Fruit fly (Drosophila melanogaster): Measurements from ENCODE around the gene eIF3e.
A peak's percentile ranks its signal among the peaks of the same experiment; 100 is the strongest.

The eIF3e gene

DNA sequence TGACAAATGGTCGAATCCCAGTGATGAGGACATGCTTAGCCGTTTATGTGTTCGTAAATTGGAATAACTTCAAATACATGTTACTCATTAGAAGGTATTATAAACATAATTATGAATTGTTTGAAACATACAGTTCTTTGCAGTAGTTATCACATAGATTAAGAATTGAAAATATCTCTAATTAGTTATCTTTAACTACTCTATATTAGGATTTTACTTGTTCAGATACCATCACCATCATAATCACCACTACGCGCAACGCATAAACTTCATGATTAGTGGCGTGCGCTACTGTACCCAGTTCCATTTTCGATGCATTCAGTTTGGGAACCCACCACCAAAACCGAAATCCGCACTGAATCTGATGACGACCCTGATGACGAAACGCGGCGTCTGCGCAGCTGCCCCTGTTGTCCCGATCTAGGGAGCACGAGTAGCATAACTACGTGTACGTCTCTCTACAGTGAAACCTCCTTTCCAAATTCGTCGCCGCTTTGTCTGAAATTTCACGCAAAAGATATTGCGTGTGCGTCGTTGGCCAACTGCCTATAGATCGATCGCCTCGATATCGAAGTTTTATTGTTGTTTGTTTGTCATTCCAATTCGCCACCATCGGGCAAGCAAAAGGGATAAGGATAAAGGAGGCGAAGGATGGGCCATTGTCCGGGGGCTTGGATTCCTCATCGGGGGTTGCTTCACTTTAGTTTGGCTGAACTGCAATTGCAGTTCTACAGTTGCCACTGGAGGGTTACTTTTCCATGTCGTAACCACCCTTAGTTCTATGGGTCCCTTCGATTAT is 42.6 kb downstream of the eIF3e start (continued):
- no peak for TF ChIP-seq dimm (GFP tag; IDR thresholded peaks at IDR 0.05)
- TF ChIP-seq nmo (GFP tag; optimal IDR thresholded peaks at IDR 0.05), result peak; percentile 52
- peak; percentile 62 for TF ChIP-seq CG2712 (tag; optimal IDR thresholded peaks at IDR 0.05)
- TF ChIP-seq stwl (tag; optimal IDR thresholded peaks at IDR 0.05), result peak; percentile 2
- TF ChIP-seq bsh (GFP tag; optimal IDR thresholded peaks at IDR 0.05), result peak in 1 of 2 experiments; percentile 19
- no peak for TF ChIP-seq Usf (GFP tag; optimal IDR thresholded peaks at IDR 0.05)
- no peak for TF ChIP-seq HmgD (GFP tag; optimal IDR thresholded peaks at IDR 0.05)
- TF ChIP-seq CG10267 (tag; optimal IDR thresholded peaks at IDR 0.05), result peak; percentile 68
- TF ChIP-seq CG3838 (GFP tag; optimal IDR thresholded peaks at IDR 0.05), result no peak
- TF ChIP-seq CG12071 (GFP tag; optimal IDR thresholded peaks at IDR 0.05), result no peak
- TF ChIP-seq Spps (tag; optimal IDR thresholded peaks at IDR 0.05), result peak; percentile 32
- no peak for TF ChIP-seq CG8290 (GFP tag; optimal IDR thresholded peaks at IDR 0.05)
- no peak for TF ChIP-seq CG8290 (tag; optimal IDR thresholded peaks at IDR 0.05)
- no peak for TF ChIP-seq repo (GFP tag; optimal IDR thresholded peaks at IDR 0.05)
- peak; percentile 13 for TF ChIP-seq CG18599 (GFP tag; optimal IDR thresholded peaks at IDR 0.05)
- no peak for TF ChIP-seq unpg (GFP tag; optimal IDR thresholded peaks at IDR 0.05)
- TF ChIP-seq CG10654 (GFP tag; optimal IDR thresholded peaks at IDR 0.05), result no peak
- no peak for TF ChIP-seq CG42726 (GFP tag; IDR thresholded peaks at IDR 0.05; ENCODE audit: partially characterized antibody)
- TF ChIP-seq Hmr (GFP tag; optimal IDR thresholded peaks at IDR 0.05), result no peak
- TF ChIP-seq oc (tag; optimal IDR thresholded peaks at IDR 0.05), result peak; percentile 4
- TF ChIP-seq CG8765 (GFP tag; IDR thresholded peaks at IDR 0.05), result no peak
- TF ChIP-seq CG15073 (GFP tag; optimal IDR thresholded peaks at IDR 0.05), result no peak
- TF ChIP-seq pros (GFP tag; optimal IDR thresholded peaks at IDR 0.05), result peak; percentile 99
- peak; percentile 76 for TF ChIP-seq CG15696 (tag; optimal IDR thresholded peaks at IDR 0.05)
- TF ChIP-seq CG12942 (GFP tag; optimal IDR thresholded peaks at IDR 0.05), result no peak
- TF ChIP-seq Dip2 (GFP tag; IDR thresholded peaks at IDR 0.05), result no peak
- TF ChIP-seq E2f1 (GFP tag; IDR thresholded peaks at IDR 0.05), result no peak
- no peak for TF ChIP-seq Kr (GFP tag; optimal IDR thresholded peaks at IDR 0.05)
- TF ChIP-seq CG7745 (tag; optimal IDR thresholded peaks at IDR 0.05), result no peak
- peak; percentile 58 for TF ChIP-seq hth (optimal IDR thresholded peaks at IDR 0.05)
- no peak for TF ChIP-seq CG13296 (GFP tag; optimal IDR thresholded peaks at IDR 0.05)
- TF ChIP-seq Rx (GFP tag; IDR thresholded peaks at IDR 0.05), result no peak
- TF ChIP-seq CG2199 (GFP tag; IDR thresholded peaks at IDR 0.05), result peak; percentile 59; the same call in 1 of the 3 replicates
- no peak for TF ChIP-seq chm (GFP tag; IDR thresholded peaks at IDR 0.05)
- TF ChIP-seq fd64A (GFP tag; optimal IDR thresholded peaks at IDR 0.05), result peak; percentile 0
- TF ChIP-seq CG4707 (GFP tag; optimal IDR thresholded peaks at IDR 0.05), result no peak
- TF ChIP-seq z (GFP tag; IDR thresholded peaks at IDR 0.05), result no peak
- TF ChIP-seq TFAM (GFP tag; optimal IDR thresholded peaks at IDR 0.05), result no peak
- TF ChIP-seq Stat92E (GFP tag; optimal IDR thresholded peaks at IDR 0.05), result no peak
- peak; percentile 74 for TF ChIP-seq CG17829 (tag; optimal IDR thresholded peaks at IDR 0.05)
- no peak for TF ChIP-seq Hr51 (GFP tag; optimal IDR thresholded peaks at IDR 0.05)
- TF ChIP-seq Six4 (GFP tag; optimal IDR thresholded peaks at IDR 0.05), result peak; percentile 13
- peak; percentile 31; the same call in 1 of the 2 replicates for TF ChIP-seq CG17328 (GFP tag; IDR thresholded peaks at IDR 0.05)
- TF ChIP-seq CG12391 (tag; optimal IDR thresholded peaks at IDR 0.05), result peak; percentile 35
- TF ChIP-seq dm (GFP tag; optimal IDR thresholded peaks at IDR 0.05), result no peak
- peak in 1 of 2 experiments; percentile 1 for TF ChIP-seq chif (GFP tag; optimal IDR thresholded peaks at IDR 0.05)
- TF ChIP-seq D (optimal IDR thresholded peaks at IDR 0.05), result no peak
- peak; percentile 41 for TF ChIP-seq D (GFP tag; optimal IDR thresholded peaks at IDR 0.05)
- no peak for TF ChIP-seq CG4360 (GFP tag; IDR thresholded peaks at IDR 0.05)
- TF ChIP-seq CG10979 (tag; optimal IDR thresholded peaks at IDR 0.05), result peak; percentile 79
